Worm (Caenorhabditis elegans) whole organism, late embryonic: ENCODE results near the gene Y55F3C.17.

Source experiments
- K02D7.2 ChIP-seq: sonication (generic microtip); optimal IDR thresholded peaks from 2 replicates; lab custom pipeline; 2017; ENCODE audit warnings: mild to moderate bottlenecking, missing genetic modification characterization, missing compliant biosample characterization
- K09A11.1 ChIP-seq: sonication (generic microtip); optimal IDR thresholded peaks from 2 replicates; lab custom pipeline; 2017; ENCODE audit warnings: antibody characterized with exemption, mild to moderate bottlenecking, missing genetic modification characterization, missing compliant biosample characterization; ENCODE audit not compliant: insufficient read depth
- T23F11.4 ChIP-seq: fragments of 200-800 bp; sonication (Bioruptor generic); optimal IDR thresholded peaks from 2 replicates; lab custom pipeline; 2018; ENCODE audit warnings: mild to moderate bottlenecking, missing genetic modification characterization, missing compliant biosample characterization
- Y22D7AL.16 ChIP-seq: sonication (generic microtip); optimal IDR thresholded peaks from 2 replicates; lab custom pipeline; 2016; ENCODE audit warnings: missing genetic modification characterization, missing compliant biosample characterization
- ahr-1 ChIP-seq: sonication (generic microtip); optimal IDR thresholded peaks from 2 replicates; lab custom pipeline; 2016; ENCODE audit warnings: missing genetic modification characterization, missing compliant biosample characterization
- ama-1 ChIP-seq: fragments of 150-350 bp; optimal IDR thresholded peaks from 2 replicates; lab custom pipeline; 2014
- ceh-14 ChIP-seq: sonication (generic microtip); optimal IDR thresholded peaks from 2 replicates; lab custom pipeline; 2016; ENCODE audit warnings: missing genotype, missing genetic modification characterization, missing compliant biosample characterization
- ceh-22 ChIP-seq: sonication (generic microtip); optimal IDR thresholded peaks from 2 replicates; lab custom pipeline; 2017; ENCODE audit warnings: missing biosample characterization, missing genetic modification characterization
- ceh-24 ChIP-seq: sonication (generic microtip); optimal IDR thresholded peaks from 2 replicates; lab custom pipeline; 2016; ENCODE audit warnings: mild to moderate bottlenecking, missing genetic modification characterization, missing compliant biosample characterization
- ceh-45 ChIP-seq: fragments of 200-800 bp; sonication (Bioruptor generic); IDR thresholded peaks from 2 replicates; pipeline ENCODE4 v1.3.6; 2022; ENCODE audit warnings: missing genetic modification reagents, missing genetic modification characterization, missing compliant biosample characterization
- ceh-48 ChIP-seq: sonication (generic microtip); optimal IDR thresholded peaks from 2 replicates; lab custom pipeline; 2016; ENCODE audit warnings: missing genetic modification characterization, inconsistent platforms, missing compliant biosample characterization
- dve-1 ChIP-seq: sonication (generic microtip); optimal IDR thresholded peaks from 2 replicates; lab custom pipeline; 2017; ENCODE audit warnings: antibody characterized with exemption, mild to moderate bottlenecking, missing genetic modification characterization, missing compliant biosample characterization
- elt-2 ChIP-seq: sonication (generic microtip); optimal IDR thresholded peaks from 2 replicates; lab custom pipeline; 2016; ENCODE audit warnings: missing genetic modification reagents, missing genetic modification characterization, missing compliant biosample characterization
- elt-4 ChIP-seq: sonication (generic microtip); optimal IDR thresholded peaks from 2 replicates; lab custom pipeline; 2016; ENCODE audit warnings: missing genetic modification characterization, missing compliant biosample characterization
- fkh-10 ChIP-seq: fragments of 150-350 bp; optimal IDR thresholded peaks from 2 replicates; lab custom pipeline; 2014; ENCODE audit warnings: missing biosample characterization, missing genetic modification reagents, missing genetic modification characterization
- gmeb-2 ChIP-seq: sonication (generic microtip); optimal IDR thresholded peaks from 2 replicates; lab custom pipeline; 2016; ENCODE audit warnings: missing genetic modification characterization, inconsistent platforms, missing compliant biosample characterization
- hlh-15 ChIP-seq: sonication (generic microtip); optimal IDR thresholded peaks from 2 replicates; lab custom pipeline; 2016; ENCODE audit warnings: missing genetic modification characterization, missing compliant biosample characterization
- hlh-6 ChIP-seq: sonication (generic microtip); optimal IDR thresholded peaks from 2 replicates; lab custom pipeline; 2016; ENCODE audit warnings: missing genotype, missing genetic modification characterization, missing compliant biosample characterization
- hlh-8 ChIP-seq: sonication (generic microtip); optimal IDR thresholded peaks from 2 replicates; lab custom pipeline; 2016; ENCODE audit warnings: missing genotype, missing genetic modification characterization, missing compliant biosample characterization
- lin-11 ChIP-seq: fragments of 200-800 bp; sonication (Bioruptor generic); optimal IDR thresholded peaks from 2 replicates; lab custom pipeline; 2018; ENCODE audit warnings: mild to moderate bottlenecking, missing genetic modification characterization, missing compliant biosample characterization
- nfya-1 ChIP-seq: sonication (generic microtip); optimal IDR thresholded peaks from 2 replicates; lab custom pipeline; 2017; ENCODE audit warnings: missing genetic modification characterization, mild to moderate bottlenecking, missing compliant biosample characterization, antibody characterized with exemption, moderate library complexity
- nhr-11 ChIP-seq: fragments of 150-350 bp; optimal IDR thresholded peaks from 2 replicates; lab custom pipeline; 2014; ENCODE audit warnings: missing biosample characterization, missing genetic modification characterization
- nhr-232 ChIP-seq: sonication (generic microtip); optimal IDR thresholded peaks from 2 replicates; lab custom pipeline; 2016; ENCODE audit warnings: missing genetic modification characterization, missing compliant biosample characterization
- npax-4 ChIP-seq: sonication (generic microtip); optimal IDR thresholded peaks from 2 replicates; lab custom pipeline; 2016; ENCODE audit warnings: missing genetic modification characterization, missing compliant biosample characterization
- pat-9 ChIP-seq: fragments of 200-800 bp; sonication (Bioruptor generic); optimal IDR thresholded peaks from 2 replicates; lab custom pipeline; 2018; ENCODE audit warnings: mild to moderate bottlenecking, missing genetic modification characterization, moderate library complexity, missing compliant biosample characterization
- pros-1 ChIP-seq: fragments of 150-350 bp; optimal IDR thresholded peaks from 2 replicates; lab custom pipeline; 2014; ENCODE audit warnings: missing biosample characterization, missing genetic modification reagents, missing genetic modification characterization
- ref-2 ChIP-seq: sonication (generic microtip); optimal IDR thresholded peaks from 2 replicates; lab custom pipeline; 2016; ENCODE audit warnings: missing genetic modification characterization, missing compliant biosample characterization
- rnt-1 ChIP-seq: sonication (generic microtip); optimal IDR thresholded peaks from 2 replicates; lab custom pipeline; 2016; ENCODE audit warnings: missing genetic modification characterization, missing compliant biosample characterization
- sox-2 ChIP-seq: fragments of 200-800 bp; sonication (Bioruptor generic); IDR thresholded peaks from 2 replicates; pipeline ENCODE4 v1.3.6; 2022; ENCODE audit warnings: missing genetic modification reagents, missing genetic modification characterization, missing compliant biosample characterization
- sox-4 ChIP-seq: sonication (generic microtip); optimal IDR thresholded peaks from 2 replicates; lab custom pipeline; 2017; ENCODE audit warnings: mild to moderate bottlenecking, missing genetic modification characterization, inconsistent platforms, missing compliant biosample characterization
- syd-9 ChIP-seq: sonication (generic microtip); optimal IDR thresholded peaks from 2 replicates; lab custom pipeline; 2016; ENCODE audit warnings: mild to moderate bottlenecking, missing genetic modification characterization, moderate library complexity, missing compliant biosample characterization
- unc-3 ChIP-seq, 2 experiments: fragments of 200-800 bp in 1 of 2; sonication (Bioruptor generic) in 1 of 2; sonication (generic microtip) in 1 of 2; conservative IDR thresholded peaks in 1 of 2; optimal IDR thresholded peaks in 1 of 2; 2 replicates each; pipeline versions ENCODE4 v1.3.6 to Lab custom; 2016 to 2022; ENCODE audit warnings: missing compliant biosample characterization in 2 of 2, missing genetic modification characterization in 2 of 2, missing genetic modification reagents in 1 of 2
- unc-42 ChIP-seq: sonication (generic microtip); optimal IDR thresholded peaks from 2 replicates; lab custom pipeline; 2016; ENCODE audit warnings: missing genotype, missing genetic modification characterization, missing compliant biosample characterization
- unc-55 ChIP-seq: sonication (generic microtip); optimal IDR thresholded peaks from 2 replicates; lab custom pipeline; 2017; ENCODE audit warnings: missing biosample characterization, missing genetic modification reagents, missing genetic modification characterization
- ztf-16 ChIP-seq: sonication (generic microtip); optimal IDR thresholded peaks from 2 replicates; lab custom pipeline; 2017; ENCODE audit warnings: missing genetic modification characterization, missing compliant biosample characterization

Y55F3C.17 gene

DNA sequence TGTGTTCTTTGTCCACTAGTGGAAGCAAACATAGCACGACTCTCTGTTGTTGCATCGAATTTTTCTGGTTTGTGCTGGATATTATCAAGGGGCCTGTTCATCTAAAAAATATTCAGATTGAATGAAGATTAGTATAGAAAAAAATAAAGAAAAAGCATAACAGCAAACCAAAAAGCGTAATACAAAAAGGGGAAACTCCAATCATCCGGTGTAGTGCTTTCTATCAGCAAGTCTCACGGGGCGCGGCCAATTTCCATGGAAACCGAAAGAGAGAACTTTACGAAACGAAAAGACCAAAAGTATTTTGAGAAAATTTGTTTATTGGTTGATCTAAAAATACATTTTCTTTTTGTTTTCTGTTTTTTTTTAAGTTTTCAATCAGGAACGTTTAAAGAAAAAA lies at the start of gene Y55F3C.17:
Gene Y55F3C.17 (minus strand): TSS at position 101 of the 400 bp plus-strand sequence.
- no peak for TF ChIP-seq ceh-24 (tag; lab: Kevin White, UChicago)
- no peak for TF ChIP-seq elt-4 (tag; lab: Kevin White, UChicago)
- no peak for TF ChIP-seq syd-9 (tag; lab: Kevin White, UChicago)
- no peak for TF ChIP-seq unc-42 (tag; lab: Kevin White, UChicago)
- no peak for TF ChIP-seq ceh-22
- TF ChIP-seq Y22D7AL.16 (tag; lab: Kevin White, UChicago) = no peak
- no peak for TF ChIP-seq npax-4 (tag; lab: Kevin White, UChicago)
- no peak for TF ChIP-seq lin-11 (tag; lab: Kevin White, UChicago)
- TF ChIP-seq rnt-1 (tag; lab: Kevin White, UChicago) = no peak
- no peak for TF ChIP-seq ama-1 (lab: Kevin White, UChicago)

DNA sequence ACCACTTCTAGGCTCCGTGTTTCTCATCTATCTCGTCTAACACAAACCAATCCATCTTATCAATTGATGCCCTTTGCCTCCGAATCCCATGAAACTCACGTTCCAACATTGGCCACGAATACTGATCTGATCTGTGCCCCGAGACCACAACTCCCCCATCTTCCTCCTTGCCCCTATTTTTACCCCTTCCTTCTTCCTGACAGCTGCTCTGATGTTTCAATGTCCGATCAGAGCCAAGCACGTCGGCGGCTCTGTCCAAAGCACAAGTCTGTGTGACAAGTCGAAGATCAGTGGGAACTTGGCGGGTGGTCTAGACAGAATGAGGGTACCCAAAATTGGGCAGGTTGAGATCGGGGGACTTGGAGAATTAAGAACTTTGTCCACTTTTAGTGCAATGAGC lies 48.1 kb upstream of the Y55F3C.17 start:
- TF ChIP-seq K02D7.2 (tag; lab: Kevin White, UChicago) (no peak), nhr-232 (tag; lab: Kevin White, UChicago) (no peak), K09A11.1 (tag; lab: Kevin White, UChicago) (no peak), elt-2 (no peak), syd-9 (tag; lab: Kevin White, UChicago) (no peak), ref-2 (tag; lab: Kevin White, UChicago) (no peak)

DNA sequence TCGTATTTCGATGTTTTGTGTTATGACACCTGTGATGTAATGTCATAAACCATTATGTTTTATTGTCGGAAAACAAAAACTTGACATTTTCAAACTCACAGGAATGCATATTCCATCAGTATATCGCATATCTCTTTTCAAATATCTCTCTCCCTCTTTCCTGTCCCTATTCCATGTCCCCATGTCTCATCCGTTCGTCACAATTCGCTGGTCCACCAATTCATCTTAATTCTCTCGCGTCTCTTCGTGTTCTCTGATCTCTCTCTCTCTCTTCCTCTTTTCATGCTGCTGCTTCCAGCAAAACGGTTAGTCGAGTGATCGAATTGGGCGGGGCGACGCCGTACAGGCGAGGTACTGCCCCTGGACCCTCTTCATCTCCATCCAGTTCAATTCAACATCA lies 43.6 kb upstream of the Y55F3C.17 start:
- TF ChIP-seq rnt-1 (tag; lab: Kevin White, UChicago) (no peak), unc-55 (GFP tag; lab: Kevin White, UChicago) (peak; percentile 67), ref-2 (tag; lab: Kevin White, UChicago) (peak; percentile 40)

DNA sequence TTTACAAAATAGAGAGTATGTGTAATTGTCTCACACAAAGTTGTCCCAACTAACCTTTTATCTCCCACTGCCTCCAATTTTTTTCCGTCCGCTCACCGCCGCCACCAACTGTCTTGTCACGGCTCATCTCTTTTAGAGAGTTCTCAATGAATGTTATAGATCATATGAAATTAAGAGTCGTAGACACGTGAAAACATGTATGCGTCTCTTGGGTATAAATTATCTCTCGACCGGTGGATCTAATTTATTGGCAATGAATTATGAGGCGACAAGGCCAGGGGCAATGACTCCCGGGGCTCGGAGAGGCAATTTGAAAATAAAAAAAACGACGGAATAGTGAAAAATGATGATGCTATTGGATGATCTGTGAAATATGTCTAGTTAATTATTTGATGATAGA lies 42.5 kb upstream of the Y55F3C.17 start:
- TF ChIP-seq nhr-11 (no peak), hlh-15 (no peak), unc-55 (GFP tag; lab: Kevin White, UChicago) (peak; percentile 94)

DNA sequence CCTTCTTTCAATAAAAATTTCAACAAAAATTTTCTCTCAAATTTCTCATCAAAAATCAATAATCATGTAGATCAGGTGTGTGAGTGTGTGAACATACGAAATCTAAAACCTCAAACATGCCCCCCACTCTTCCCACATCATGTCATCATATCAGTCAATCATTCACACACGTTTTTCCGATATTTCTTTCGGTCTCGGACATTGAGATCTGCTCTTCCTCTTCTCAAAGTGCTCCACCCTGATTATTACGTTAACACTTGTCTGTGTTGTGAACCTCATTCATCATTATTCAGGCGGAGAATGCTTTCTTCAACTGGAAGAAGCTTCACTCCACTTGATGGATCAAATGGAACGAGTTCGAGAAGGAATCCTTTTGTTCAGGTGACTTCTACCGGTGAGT lies 38.2 kb upstream of the Y55F3C.17 start, which contains the start of gene kvs-5:
Gene kvs-5 (plus strand): TSS at position 301 of the 400 bp plus-strand sequence.
- TF ChIP-seq unc-55 (GFP tag; lab: Kevin White, UChicago) = peak; percentile 47
- TF ChIP-seq pros-1 (tag; lab: Kevin White, UChicago) = no peak
- no peak for TF ChIP-seq fkh-10 (GFP tag; lab: Kevin White, UChicago)
- TF ChIP-seq sox-4 (tag; lab: Kevin White, UChicago) = no peak
- TF ChIP-seq, all 69 proteins: peak for 1

DNA sequence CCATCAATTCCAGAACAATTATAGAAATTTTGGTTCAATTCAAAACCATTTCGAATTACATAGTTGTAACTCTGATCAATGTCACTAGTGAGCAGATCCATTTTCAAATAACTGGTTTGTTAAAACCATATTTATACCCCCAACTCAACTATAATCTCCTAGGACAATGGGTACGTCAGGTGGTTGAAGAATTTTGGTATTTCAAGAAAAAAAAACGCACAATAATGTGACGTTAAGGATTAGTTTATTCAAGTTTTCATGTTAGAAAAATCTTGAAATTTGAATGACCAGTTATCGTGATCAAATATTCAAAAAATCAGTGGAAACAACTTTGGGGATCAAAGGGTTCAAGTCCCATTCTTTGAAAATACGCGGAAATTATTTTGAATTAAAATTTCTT lies 32.7 kb upstream of the Y55F3C.17 start, which contains the start of gene srt-24:
Gene srt-24 (minus strand): TSS at position 101 of the 400 bp plus-strand sequence.
- TF ChIP-seq hlh-8 (tag; lab: Kevin White, UChicago) (no peak), T23F11.4 (no peak), unc-3 (GFP tag; conservative IDR thresholded peaks at IDR 0.05; lab: Robert Waterston, UW) (no peak), unc-3 (tag; optimal IDR thresholded peaks at IDR 0.05; lab: Kevin White, UChicago) (no peak), dve-1 (tag; lab: Kevin White, UChicago) (no peak), nhr-232 (tag; lab: Kevin White, UChicago) (no peak), lin-11 (tag; lab: Kevin White, UChicago) (no peak), unc-55 (GFP tag; lab: Kevin White, UChicago) (no peak), elt-4 (tag; lab: Kevin White, UChicago) (no peak)
- TF ChIP-seq, all 69 proteins: peak for 0

DNA sequence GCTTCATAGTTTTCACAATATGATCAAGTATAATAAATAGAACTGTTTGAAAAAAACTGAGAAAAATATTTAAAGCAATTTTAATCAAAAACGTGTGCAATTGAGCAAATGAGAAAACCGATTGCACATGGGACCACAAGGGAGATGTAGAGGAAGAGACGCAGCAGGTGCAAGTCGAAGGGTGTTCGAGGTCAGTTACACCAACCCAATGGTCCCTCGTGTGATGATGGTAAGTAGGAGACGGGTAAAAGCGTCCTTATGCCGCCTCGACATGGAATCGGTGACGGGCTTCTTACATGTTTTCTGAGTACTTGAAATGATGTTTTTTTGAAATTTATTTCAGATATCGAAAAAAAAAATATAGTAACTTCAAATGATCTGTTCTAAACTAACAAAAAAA lies 29.9 kb upstream of the Y55F3C.17 start, which contains the start of gene Y55F3C.9:
Gene Y55F3C.9 (minus strand): TSS at position 101 of the 400 bp plus-strand sequence.
- TF ChIP-seq Y22D7AL.16 (tag; lab: Kevin White, UChicago) = no peak
- no peak for TF ChIP-seq nfya-1 (tag; lab: Kevin White, UChicago)
- no peak for TF ChIP-seq pat-9 (tag; lab: Kevin White, UChicago)
- no peak for TF ChIP-seq ceh-14 (tag; lab: Kevin White, UChicago)
- no peak for TF ChIP-seq sox-2 (GFP tag; lab: Robert Waterston, UW)
- no peak for TF ChIP-seq gmeb-2
- TF ChIP-seq ama-1 (lab: Kevin White, UChicago) = no peak
- no peak for TF ChIP-seq ceh-45 (GFP tag; lab: Robert Waterston, UW)
- no peak for TF ChIP-seq ztf-16
- no peak for TF ChIP-seq ceh-48
- no peak for TF ChIP-seq ahr-1 (tag; lab: Kevin White, UChicago)
- TF ChIP-seq pros-1 (tag; lab: Kevin White, UChicago) = no peak
- no peak for TF ChIP-seq unc-3 (GFP tag; conservative IDR thresholded peaks at IDR 0.05; lab: Robert Waterston, UW)
- TF ChIP-seq unc-3 (tag; optimal IDR thresholded peaks at IDR 0.05; lab: Kevin White, UChicago) = no peak
- no peak for TF ChIP-seq ceh-24 (tag; lab: Kevin White, UChicago)
- TF ChIP-seq lin-11 (tag; lab: Kevin White, UChicago) = no peak
- no peak for TF ChIP-seq hlh-6 (tag; lab: Kevin White, UChicago)
